ENCODE assay signal across 3 fruit fly cellular contexts in the genomic region with DNA sequence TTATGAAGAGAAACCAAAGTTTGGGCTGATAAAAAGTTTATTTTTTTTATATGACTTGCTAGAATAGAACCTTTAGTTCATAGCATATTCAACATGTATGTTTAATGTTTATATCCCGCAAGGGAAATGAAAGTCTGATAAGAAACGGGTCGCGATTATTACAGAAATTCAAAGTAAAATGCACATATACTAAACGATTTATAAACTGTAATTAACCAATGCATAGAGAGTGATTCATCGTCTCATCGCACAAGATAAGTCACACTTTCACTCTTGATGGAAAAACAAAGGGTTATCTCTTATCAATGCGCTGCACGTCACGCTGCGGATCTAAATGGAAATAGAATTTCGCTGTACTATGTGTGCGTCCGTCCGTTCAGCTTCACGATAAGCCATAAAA.
TF ChIP-seq lines count a peak whose summit lies in the region.

No protein-coding gene starts in this region.

- TF ChIP-seq CTCF in whole organism, embryonic (GFP tag; optimal IDR thresholded peaks at IDR 0.05; lab: Kevin White, UChicago) = no peak

TF ChIP-seq in whole organism, adult, 20 proteins besides CTCF, POLR2A, EP300 and RAD21:
- TF ChIP-seq kay (GFP tag; lab: Kevin White, UChicago; ENCODE audit: borderline replicate concordance) (peak; percentile 90), ovo (GFP tag; optimal IDR thresholded peaks at IDR 0.05; lab: Kevin White, UChicago) (no peak)

TF ChIP-seq in whole organism, embryonic, 481 proteins besides CTCF, POLR2A, EP300 and RAD21:
- TF ChIP-seq sens (GFP tag; lab: Kevin White, UChicago) (peak; percentile 4), nau (GFP tag; optimal IDR thresholded peaks at IDR 0.05; lab: Kevin White, UChicago) (no peak)

TF ChIP-seq in whole organism, pupa, 21 proteins besides CTCF, POLR2A, EP300 and RAD21:
- TF ChIP-seq CG10348 (GFP tag; IDR thresholded peaks at IDR 0.05; lab: Robert Waterston, UW) (no peak), Ets98B (GFP tag; IDR thresholded peaks at IDR 0.05; lab: Robert Waterston, UW) (no peak), CG8301 (tag; optimal IDR thresholded peaks at IDR 0.05; lab: Kevin White, UChicago) (no peak), gl (tag; optimal IDR thresholded peaks at IDR 0.05; lab: Kevin White, UChicago) (no peak), CG4496 (GFP tag; IDR thresholded peaks at IDR 0.05; lab: Robert Waterston, UW) (0 out of 3 replicates have a peak, but pooled peaks have one; percentile 6)
